Worm (Caenorhabditis elegans) whole organism, L2 larva: ENCODE measurements around the gene K01A2.5.

Experiments
- ceh-16 ChIP-seq: fragments of 150-350 bp; optimal IDR thresholded peaks from 2 replicates; lab custom pipeline; 2014; ENCODE audit warnings: missing biosample characterization, missing genetic modification characterization
- nhr-12 ChIP-seq: fragments of 150-350 bp; optimal IDR thresholded peaks from 2 replicates; lab custom pipeline; 2014; ENCODE audit warnings: missing biosample characterization, missing genetic modification characterization
- nhr-23 ChIP-seq: fragments of 150-350 bp; optimal IDR thresholded peaks from 2 replicates; lab custom pipeline; 2014; ENCODE audit warnings: missing biosample characterization, missing genetic modification reagents, missing genetic modification characterization
- unc-39 ChIP-seq: fragments of 150-350 bp; optimal IDR thresholded peaks from 2 replicates; lab custom pipeline; 2014; ENCODE audit warnings: missing biosample characterization, missing genetic modification characterization

DNA sequence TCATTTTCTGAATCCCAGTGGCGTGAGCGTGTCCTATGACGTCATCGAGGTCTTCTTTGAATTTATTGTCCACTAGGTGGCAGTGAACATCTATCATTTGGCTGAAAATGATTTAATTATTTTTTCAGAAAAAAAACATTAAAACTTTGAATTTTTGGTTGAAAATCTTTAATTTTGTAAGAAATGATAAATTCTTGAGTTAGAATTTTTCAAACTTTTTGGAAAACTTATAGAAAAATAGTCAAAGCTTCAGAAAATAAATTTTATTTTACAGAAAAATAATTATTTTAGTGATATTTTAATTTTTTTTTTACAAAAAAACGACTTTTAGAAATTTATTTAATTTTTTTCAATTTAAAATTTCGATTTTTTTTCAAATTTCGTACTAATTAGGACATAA lies 22.4 kb upstream of the K01A2.5 start, which contains the start of gene B0432.8:
- no peak for TF ChIP-seq nhr-23 (tag; lab: Kevin White, UChicago)
- TF ChIP-seq nhr-12 (tag; lab: Kevin White, UChicago) = no peak
- TF ChIP-seq unc-39 = no peak
- no peak for TF ChIP-seq ceh-16
